Fruit fly (Drosophila melanogaster) whole organism, embryonic: ENCODE data around the gene FIG4.
A peak's percentile ranks its signal among the peaks of the same experiment; 100 is the strongest.

ENCODE experiments used
- Abd-B ChIP-seq: fragments of 200-800 bp; sonication (Bioruptor generic); optimal IDR thresholded peaks from 2 replicates; lab custom pipeline; 2018; ENCODE audit warnings: missing biosample characterization, mild to moderate bottlenecking, missing genetic modification characterization, moderate library complexity
- CG10147 ChIP-seq: fragments of 200-800 bp; sonication (Bioruptor generic); optimal IDR thresholded peaks from 2 replicates; lab custom pipeline; 2019; ENCODE audit warnings: missing biosample characterization, mild to moderate bottlenecking, missing genetic modification characterization, moderate library complexity
- CG10321 ChIP-seq: fragments of 200-800 bp; sonication (Bioruptor generic); IDR thresholded peaks from 2 replicates; pipeline ENCODE4 v1.3.6; 2022; ENCODE audit warnings: missing biosample characterization, missing genetic modification characterization
- CG10366 ChIP-seq: fragments of 200-800 bp; sonication (Bioruptor generic); IDR thresholded peaks from 2 replicates; pipeline ENCODE4 v1.3.6; 2022; ENCODE audit warnings: missing biosample characterization, missing genetic modification characterization
- CG12104 ChIP-seq: fragments of 200-800 bp; sonication (Bioruptor generic); optimal IDR thresholded peaks from 3 replicates; lab custom pipeline; 2016; ENCODE audit warnings: missing biosample characterization, missing genetic modification characterization
- CG12769 ChIP-seq: fragments of 200-800 bp; sonication (Bioruptor generic); optimal IDR thresholded peaks from 2 replicates; lab custom pipeline; 2019; ENCODE audit warnings: missing biosample characterization, mild to moderate bottlenecking, missing genetic modification characterization, moderate library complexity
- CG13894 ChIP-seq: fragments of 200-800 bp; sonication (Bioruptor generic); optimal IDR thresholded peaks from 3 replicates; lab custom pipeline; 2018; ENCODE audit warnings: missing biosample characterization, mild to moderate bottlenecking, missing genetic modification characterization, moderate library complexity
- CG17328 ChIP-seq: fragments of 200-800 bp; sonication (Bioruptor generic); IDR thresholded peaks from 2 replicates; pipeline ENCODE4 v1.3.6; 2022; ENCODE audit warnings: missing biosample characterization, missing genetic modification characterization
- CG17385 ChIP-seq: fragments of 200-800 bp; sonication (Bioruptor generic); optimal IDR thresholded peaks from 3 replicates; lab custom pipeline; 2018; ENCODE audit warnings: missing biosample characterization, mild to moderate bottlenecking, missing genetic modification characterization
- CG18599 ChIP-seq: fragments of 200-800 bp; sonication (Bioruptor generic); optimal IDR thresholded peaks from 3 replicates; lab custom pipeline; 2017; ENCODE audit warnings: missing biosample characterization, missing genetic modification characterization, mild to moderate bottlenecking, moderate library complexity, missing genetic modification reagents
- CG18619 ChIP-seq: fragments of 200-800 bp; sonication (Bioruptor generic); optimal IDR thresholded peaks from 3 replicates; lab custom pipeline; 2017; ENCODE audit warnings: missing biosample characterization, mild to moderate bottlenecking, missing genetic modification characterization
- CG18764 ChIP-seq: fragments of 200-800 bp; sonication (Bioruptor generic); optimal IDR thresholded peaks from 3 replicates; lab custom pipeline; 2016; ENCODE audit warnings: missing biosample characterization, missing genetic modification characterization
- CG31224 ChIP-seq: fragments of 200-800 bp; sonication (Bioruptor generic); IDR thresholded peaks from 2 replicates; pipeline ENCODE4 v1.3.6; 2022; ENCODE audit warnings: missing biosample characterization, missing genetic modification characterization
- CG33557 ChIP-seq: fragments of 200-800 bp; sonication (Bioruptor generic); optimal IDR thresholded peaks from 2 replicates; lab custom pipeline; 2019; ENCODE audit warnings: missing biosample characterization, mild to moderate bottlenecking, missing genetic modification characterization, moderate library complexity
- CG34224 ChIP-seq: fragments of 200-800 bp; sonication (Bioruptor generic); IDR thresholded peaks from 3 replicates; pipeline ENCODE4 v1.3.6; 2022; ENCODE audit warnings: missing biosample characterization, missing genetic modification characterization; ENCODE audit not compliant: partially characterized antibody
- CG42726 ChIP-seq: fragments of 200-800 bp; sonication (Bioruptor generic); IDR thresholded peaks from 2 replicates; pipeline ENCODE4 v1.3.6; 2022; ENCODE audit warnings: missing biosample characterization, missing genetic modification characterization; ENCODE audit not compliant: partially characterized antibody
- CG4404 ChIP-seq: fragments of 200-800 bp; sonication (Bioruptor generic); IDR thresholded peaks from 2 replicates; pipeline ENCODE4 v1.3.6; 2022; ENCODE audit warnings: missing biosample characterization, missing genetic modification characterization
- CG5953 ChIP-seq: fragments of 200-800 bp; sonication (Bioruptor generic); IDR thresholded peaks from 2 replicates; pipeline ENCODE4 v1.3.6; 2022; ENCODE audit warnings: missing biosample characterization, missing genetic modification characterization
- CG8478 ChIP-seq: fragments of >200 bp; optimal IDR thresholded peaks from 2 replicates; lab custom pipeline; 2018
- CG9215 ChIP-seq: fragments of 200-800 bp; sonication (Bioruptor generic); IDR thresholded peaks from 2 replicates; pipeline ENCODE4 v1.3.6; 2022; ENCODE audit warnings: missing biosample characterization, missing genetic modification characterization
- CG9609 ChIP-seq: fragments of 200-800 bp; sonication (Bioruptor generic); optimal IDR thresholded peaks from 3 replicates; lab custom pipeline; 2016; ENCODE audit warnings: missing biosample characterization, missing genetic modification characterization
- CG9932 ChIP-seq: fragments of 200-800 bp; sonication (Bioruptor generic); IDR thresholded peaks from 2 replicates; pipeline ENCODE4 v1.3.6; 2022; ENCODE audit warnings: missing biosample characterization, missing genetic modification characterization
- Dip2 ChIP-seq: fragments of 200-800 bp; sonication (Bioruptor generic); IDR thresholded peaks from 2 replicates; pipeline ENCODE4 v1.3.6; 2022; ENCODE audit warnings: missing biosample characterization, missing genetic modification characterization
- Doc3 ChIP-seq: fragments of 200-800 bp; sonication (Bioruptor generic); IDR thresholded peaks from 3 replicates; pipeline ENCODE4 v1.3.6; 2022; ENCODE audit warnings: missing biosample characterization, missing genetic modification characterization; ENCODE audit not compliant: partially characterized antibody
- Eip74EF ChIP-seq, 2 experiments: fragments of 200-800 bp in 1 of 2; fragments of >200 bp in 1 of 2; sonication (Bioruptor generic) in 1 of 2; optimal IDR thresholded peaks; 2 replicates each; lab custom pipeline; 2017 to 2019; ENCODE audit warnings: missing biosample characterization in 2 of 2, missing genetic modification characterization in 2 of 2, mild to moderate bottlenecking in 1 of 2, moderate library complexity in 1 of 2
- Gsc ChIP-seq: fragments of 200-800 bp; sonication (Bioruptor generic); IDR thresholded peaks from 2 replicates; pipeline ENCODE4 v1.3.6; 2022; ENCODE audit warnings: missing biosample characterization, missing genetic modification characterization
- HLH4C ChIP-seq: fragments of 200-800 bp; sonication (Bioruptor generic); IDR thresholded peaks from 3 replicates; pipeline ENCODE4 v1.3.6; 2022; ENCODE audit warnings: missing biosample characterization, missing genetic modification characterization; ENCODE audit not compliant: partially characterized antibody
- HLH54F ChIP-seq: fragments of 200-800 bp; sonication (Bioruptor generic); optimal IDR thresholded peaks from 3 replicates; lab custom pipeline; 2016; ENCODE audit warnings: missing biosample characterization, missing genetic modification characterization
- Mes4 ChIP-seq: fragments of 200-800 bp; sonication (Bioruptor generic); optimal IDR thresholded peaks from 2 replicates; lab custom pipeline; 2016; ENCODE audit warnings: missing biosample characterization, missing genetic modification characterization
- NC2β ChIP-seq: fragments of 200-800 bp; sonication (Bioruptor generic); optimal IDR thresholded peaks from 2 replicates; lab custom pipeline; 2016; ENCODE audit warnings: missing biosample characterization, missing genetic modification characterization
- NK7.1 ChIP-seq: fragments of 200-800 bp; sonication (Bioruptor generic); optimal IDR thresholded peaks from 3 replicates; lab custom pipeline; 2016; ENCODE audit warnings: missing biosample characterization, missing genetic modification characterization
- Nf-YC ChIP-seq: fragments of 200-800 bp; optimal IDR thresholded peaks from 3 replicates; lab custom pipeline; 2019; ENCODE audit warnings: missing biosample characterization, mild to moderate bottlenecking, missing genetic modification characterization, moderate library complexity
- Ravus ChIP-seq: fragments of 200-800 bp; sonication (Bioruptor generic); IDR thresholded peaks from 2 replicates; pipeline ENCODE4 v1.3.6; 2022; ENCODE audit warnings: missing biosample characterization, missing genetic modification characterization
- aop ChIP-seq: fragments of 200-800 bp; sonication (Bioruptor generic); IDR thresholded peaks from 2 replicates; pipeline ENCODE4 v1.3.6; 2022; ENCODE audit warnings: missing biosample characterization, missing genetic modification characterization
- ap ChIP-seq: fragments of 200-800 bp; sonication (Bioruptor generic); IDR thresholded peaks from 2 replicates; pipeline ENCODE4 v1.3.6; 2022; ENCODE audit warnings: missing biosample characterization, missing genetic modification characterization
- bab2 ChIP-seq: fragments of 200-800 bp; sonication (Bioruptor generic); optimal IDR thresholded peaks from 2 replicates; lab custom pipeline; 2016; ENCODE audit warnings: missing biosample characterization, missing genetic modification characterization
- cas ChIP-seq: fragments of 200-800 bp; sonication (Bioruptor generic); IDR thresholded peaks from 2 replicates; pipeline ENCODE4 v1.3.6; 2022; ENCODE audit warnings: missing biosample characterization, missing genetic modification characterization
- chn ChIP-seq: fragments of 200-800 bp; sonication (Bioruptor generic); optimal IDR thresholded peaks from 2 replicates; lab custom pipeline; 2016; ENCODE audit warnings: missing biosample characterization, missing genetic modification characterization
- ftz-f1 ChIP-seq: fragments of 200-800 bp; sonication (Bioruptor generic); optimal IDR thresholded peaks from 2 replicates; lab custom pipeline; 2016; ENCODE audit warnings: missing biosample characterization, missing genetic modification characterization
- gt ChIP-seq: fragments of 200-800 bp; sonication (Bioruptor generic); IDR thresholded peaks from 2 replicates; pipeline ENCODE4 v1.3.6; 2022; ENCODE audit warnings: missing biosample characterization, missing genetic modification characterization
- mam ChIP-seq: fragments of 200-800 bp; sonication (Bioruptor generic); optimal IDR thresholded peaks from 3 replicates; lab custom pipeline; 2016; ENCODE audit warnings: missing biosample characterization, missing genetic modification characterization
- nau ChIP-seq: fragments of 200-800 bp; sonication (Bioruptor generic); optimal IDR thresholded peaks from 3 replicates; lab custom pipeline; 2017; ENCODE audit warnings: missing biosample characterization, mild to moderate bottlenecking, missing genetic modification characterization, missing genetic modification reagents
- nerfin-1 ChIP-seq: fragments of 200-800 bp; sonication (Bioruptor generic); optimal IDR thresholded peaks from 3 replicates; lab custom pipeline; 2019; ENCODE audit warnings: missing biosample characterization, mild to moderate bottlenecking, missing genetic modification characterization, moderate library complexity
- slbo ChIP-seq: fragments of 200-800 bp; sonication (Bioruptor generic); IDR thresholded peaks from 2 replicates; pipeline ENCODE4 v1.3.6; 2022; ENCODE audit warnings: missing biosample characterization, missing genetic modification characterization
- sob ChIP-seq: fragments of 200-800 bp; sonication (Bioruptor generic); IDR thresholded peaks from 2 replicates; pipeline ENCODE4 v1.3.6; 2022; ENCODE audit warnings: missing biosample characterization, missing genetic modification characterization
- sqz ChIP-seq: fragments of 200-800 bp; sonication (Bioruptor generic); optimal IDR thresholded peaks from 3 replicates; lab custom pipeline; 2018; ENCODE audit warnings: missing biosample characterization, mild to moderate bottlenecking, missing genetic modification characterization
- tap ChIP-seq: fragments of 200-800 bp; optimal IDR thresholded peaks from 3 replicates; lab custom pipeline; 2019; ENCODE audit warnings: missing biosample characterization, mild to moderate bottlenecking, missing genetic modification characterization, moderate library complexity
- tll ChIP-seq, 2 experiments: fragments of 200-800 bp in 1 of 2; fragments of >200 bp in 1 of 2; sonication (Bioruptor generic) in 1 of 2; optimal IDR thresholded peaks; 2 replicates each; lab custom pipeline; 2017 to 2019; ENCODE audit warnings: missing biosample characterization in 2 of 2, missing genetic modification characterization in 2 of 2, mild to moderate bottlenecking in 1 of 2, moderate library complexity in 1 of 2
- trh ChIP-seq: fragments of 200-800 bp; sonication (Bioruptor generic); optimal IDR thresholded peaks from 2 replicates; lab custom pipeline; 2016; ENCODE audit warnings: missing biosample characterization, missing genetic modification characterization
- tx ChIP-seq: fragments of 200-800 bp; sonication (Bioruptor generic); optimal IDR thresholded peaks from 2 replicates; lab custom pipeline; 2016; ENCODE audit warnings: missing biosample characterization, missing genetic modification characterization
- unc-4 ChIP-seq: fragments of 200-800 bp; sonication (Bioruptor generic); IDR thresholded peaks from 2 replicates; pipeline ENCODE4 v1.3.6; 2022; ENCODE audit warnings: missing biosample characterization, missing genetic modification characterization; ENCODE audit not compliant: partially characterized antibody

The FIG4 gene

DNA sequence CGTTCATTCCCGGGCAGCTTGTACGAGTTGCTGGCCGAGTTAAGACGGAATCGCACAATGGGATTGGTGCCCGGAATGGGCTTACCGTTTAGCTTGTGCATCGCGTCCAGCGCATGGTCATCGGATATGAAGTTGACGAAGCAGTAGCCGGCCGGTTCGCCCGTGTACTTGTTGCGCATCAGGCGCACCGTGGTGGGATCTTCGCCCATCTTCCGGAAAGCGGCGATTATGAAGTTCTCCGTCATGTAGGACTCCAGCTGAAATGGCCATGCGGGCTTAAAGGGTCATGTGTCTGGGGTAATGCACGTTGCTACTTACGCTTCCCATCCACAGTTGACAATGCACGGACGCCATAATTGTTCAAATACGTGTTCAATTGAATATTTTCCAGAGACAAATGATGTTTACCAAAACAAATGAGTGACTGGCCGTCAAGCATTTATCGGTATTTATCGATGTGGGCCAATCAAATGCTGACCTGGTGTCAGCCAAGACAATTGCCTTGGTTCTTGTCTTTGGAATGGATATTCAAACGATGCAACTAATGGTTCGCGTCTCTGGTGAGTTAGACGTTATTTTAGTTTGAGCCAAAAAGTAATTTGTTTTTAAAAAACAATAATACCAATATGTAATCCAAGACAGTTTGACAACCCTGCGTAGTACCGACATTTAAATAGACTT lies 10.8 kb upstream of the FIG4 start, which contains the start of the genes Secp43 and ND-B8 (continued):
- peak; percentile 45 for TF ChIP-seq Abd-B (GFP tag; lab: Kevin White, UChicago)
- TF ChIP-seq HLH54F, result no peak
- TF ChIP-seq gt (GFP tag; lab: Robert Waterston, UW), result no peak
- TF ChIP-seq CG13894 (tag; lab: Kevin White, UChicago), result peak; percentile 65
- TF ChIP-seq unc-4 (GFP tag; lab: Robert Waterston, UW), result peak; percentile 78
- TF ChIP-seq tll (GFP tag; optimal IDR thresholded peaks at IDR 0.05; lab: Kevin White, UChicago), result no peak
- no peak for TF ChIP-seq nau
- no peak for TF ChIP-seq aop (GFP tag; lab: Robert Waterston, UW)
- TF ChIP-seq NK7.1 (GFP tag; lab: Kevin White, UChicago), result no peak
- TF ChIP-seq CG18764 (GFP tag; lab: Kevin White, UChicago), result no peak
- peak; percentile 62 for TF ChIP-seq CG34224 (GFP tag; lab: Robert Waterston, UW)
- TF ChIP-seq CG10321 (GFP tag; lab: Robert Waterston, UW), result no peak
- no peak for TF ChIP-seq CG8478
- TF ChIP-seq CG17328 (GFP tag; lab: Robert Waterston, UW), result no peak
- TF ChIP-seq Doc3, result peak; percentile 71
- TF ChIP-seq CG12769 (tag; lab: Kevin White, UChicago), result no peak
- peak; percentile 37; the same call in 1 of the 2 replicates for TF ChIP-seq sob
- no peak for TF ChIP-seq tx
- TF ChIP-seq CG18599 (GFP tag; lab: Kevin White, UChicago), result no peak
- TF ChIP-seq CG12104 (GFP tag; lab: Kevin White, UChicago), result no peak
- no peak for TF ChIP-seq ap (GFP tag; lab: Robert Waterston, UW)
- TF ChIP-seq cas, result no peak
- no peak for TF ChIP-seq CG9215 (GFP tag; lab: Robert Waterston, UW)
- TF ChIP-seq CG5953 (GFP tag; lab: Robert Waterston, UW), result no peak
- TF ChIP-seq nerfin-1 (tag; lab: Kevin White, UChicago), result peak; percentile 5
- no peak for TF ChIP-seq CG33557 (GFP tag; lab: Kevin White, UChicago)
- TF ChIP-seq CG10147 (GFP tag; lab: Kevin White, UChicago), result peak; percentile 0
- peak; percentile 26 for TF ChIP-seq ftz-f1 (GFP tag; lab: Kevin White, UChicago)
- TF ChIP-seq CG17385 (GFP tag; lab: Kevin White, UChicago), result no peak
- peak; percentile 47; the same call in 1 of the 2 replicates for TF ChIP-seq CG9932 (GFP tag; lab: Robert Waterston, UW)
- no peak for TF ChIP-seq mam (GFP tag; lab: Kevin White, UChicago)
- TF ChIP-seq trh (GFP tag; lab: Kevin White, UChicago), result no peak
- no peak for TF ChIP-seq tap
- TF ChIP-seq slbo (GFP tag; lab: Robert Waterston, UW), result no peak
- peak; percentile 86 for TF ChIP-seq HLH4C
- TF ChIP-seq CG31224 (GFP tag; lab: Robert Waterston, UW), result no peak
- TF ChIP-seq bab2, result no peak
- TF ChIP-seq CG9609 (GFP tag; lab: Kevin White, UChicago), result no peak
- TF ChIP-seq CG4404, result no peak
- TF ChIP-seq CG10366 (GFP tag; lab: Robert Waterston, UW), result no peak
- TF ChIP-seq NC2β (GFP tag; lab: Kevin White, UChicago), result no peak
- no peak for TF ChIP-seq Ravus
- no peak for TF ChIP-seq Gsc (GFP tag; lab: Robert Waterston, UW)
- TF ChIP-seq chn (GFP tag; lab: Kevin White, UChicago), result no peak
- peak; percentile 83 for TF ChIP-seq CG42726 (GFP tag; lab: Robert Waterston, UW)
- no peak for TF ChIP-seq sqz (GFP tag; lab: Kevin White, UChicago)
- no peak for TF ChIP-seq CG18619 (GFP tag; lab: Kevin White, UChicago)
- no peak for TF ChIP-seq Mes4 (GFP tag; lab: Kevin White, UChicago)
- no peak for TF ChIP-seq Nf-YC (tag; lab: Kevin White, UChicago)
- no peak for TF ChIP-seq Dip2 (GFP tag; lab: Robert Waterston, UW)
- no peak for TF ChIP-seq Eip74EF (GFP tag; optimal IDR thresholded peaks at IDR 0.05; lab: Kevin White, UChicago)
